Worm (Caenorhabditis elegans): Measurements from ENCODE around the gene W05H9.2.

W05H9.2 gene

DNA sequence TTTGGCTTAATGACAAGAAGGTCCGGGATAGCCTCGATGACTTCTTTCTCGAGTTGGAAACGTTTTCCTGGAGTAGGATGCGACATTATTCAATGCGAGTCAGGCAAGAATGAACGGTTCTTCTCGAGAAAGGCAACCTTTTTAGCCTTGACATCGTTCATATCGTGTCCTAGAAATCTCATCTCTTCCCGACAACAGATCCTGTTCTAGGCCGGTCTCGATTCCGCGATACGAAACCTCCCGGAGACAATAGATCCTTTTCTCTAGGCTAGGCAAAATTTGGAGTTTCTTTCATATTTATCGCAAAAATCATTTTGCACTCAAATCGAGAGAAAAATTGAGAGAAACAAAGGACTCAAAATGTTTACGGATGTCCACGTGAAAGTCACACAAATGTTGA is 27.9 kb upstream of the W05H9.2 start, which contains the start of gene rml-3:
Gene rml-3, minus strand, starts transcription at position 93 of the 400 bp plus-strand sequence.
- TF ChIP-seq sea-1 (GFP tag; conservative IDR thresholded peaks at IDR 0.05): no peak
- TF ChIP-seq B0310.2 (tag; optimal IDR thresholded peaks at IDR 0.05): no peak
- no peak for TF ChIP-seq hmg-4 (GFP tag; optimal IDR thresholded peaks at IDR 0.05)
- TF ChIP-seq ama-1 (optimal IDR thresholded peaks at IDR 0.05): no peak
- TF ChIP-seq pes-1 (GFP tag; IDR thresholded peaks at IDR 0.05): no peak
- no peak for TF ChIP-seq aly-1 (tag; optimal IDR thresholded peaks at IDR 0.05)
- TF ChIP-seq tbx-37 (GFP tag; conservative IDR thresholded peaks at IDR 0.05): no peak
- TF ChIP-seq tra-4 (tag; optimal IDR thresholded peaks at IDR 0.05): no peak
- no peak for TF ChIP-seq ets-7 (tag; optimal IDR thresholded peaks at IDR 0.05)
- TF ChIP-seq hmbx-1 (tag; optimal IDR thresholded peaks at IDR 0.05): no peak
- no peak for TF ChIP-seq F13C5.2 (tag; optimal IDR thresholded peaks at IDR 0.05)
- no peak for TF ChIP-seq hnd-1 (tag; optimal IDR thresholded peaks at IDR 0.05)
- no peak for TF ChIP-seq ceh-13 (GFP tag; optimal IDR thresholded peaks at IDR 0.05)
- TF ChIP-seq tbx-11 (GFP tag; IDR thresholded peaks at IDR 0.05): no peak
- TF ChIP-seq flt-1 (GFP tag; IDR thresholded peaks at IDR 0.05): no peak
- no peak for TF ChIP-seq ceh-36 (tag; optimal IDR thresholded peaks at IDR 0.05)
- TF ChIP-seq scrt-1 (GFP tag; IDR thresholded peaks at IDR 0.05): no peak

DNA sequence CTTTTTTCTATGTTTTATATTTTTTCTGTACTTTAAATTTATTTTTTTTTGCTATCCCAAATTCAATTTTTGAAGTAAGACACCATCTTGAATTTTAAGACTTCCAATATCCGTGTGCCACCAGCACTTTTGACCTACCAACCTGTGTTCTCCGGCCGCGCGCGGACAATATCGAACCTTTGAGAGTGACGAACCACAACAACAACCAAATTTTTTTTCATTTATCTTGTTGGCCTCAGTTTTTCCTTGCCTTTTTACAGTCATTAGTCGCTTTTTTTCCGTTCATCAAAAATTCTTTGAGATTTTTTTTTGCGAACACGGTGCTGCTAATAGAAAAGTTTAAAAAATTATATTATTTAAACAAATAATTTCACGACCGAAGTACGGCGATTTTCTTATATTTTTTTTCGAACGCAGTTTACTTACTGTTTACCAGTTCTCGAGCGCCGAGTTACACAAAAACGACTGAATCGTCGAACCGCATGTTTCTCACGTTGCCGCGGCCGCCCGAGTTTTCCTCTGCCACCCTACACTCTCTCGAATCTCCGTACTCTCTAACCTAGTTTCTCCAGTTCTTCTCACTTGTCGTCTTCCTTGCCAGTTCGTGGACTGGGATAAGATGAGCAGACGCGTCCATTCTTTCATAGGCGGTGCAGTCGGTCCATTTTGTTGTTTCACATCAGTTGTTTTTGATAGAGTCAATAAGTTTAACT is 26.8 kb upstream of the W05H9.2 start:
- TF ChIP-seq flt-1 (GFP tag; IDR thresholded peaks at IDR 0.05) (no peak), tbx-11 (GFP tag; IDR thresholded peaks at IDR 0.05) (no peak), ama-1 (optimal IDR thresholded peaks at IDR 0.05) (no peak), hmg-4 (GFP tag; optimal IDR thresholded peaks at IDR 0.05) (peak; percentile 20)

DNA sequence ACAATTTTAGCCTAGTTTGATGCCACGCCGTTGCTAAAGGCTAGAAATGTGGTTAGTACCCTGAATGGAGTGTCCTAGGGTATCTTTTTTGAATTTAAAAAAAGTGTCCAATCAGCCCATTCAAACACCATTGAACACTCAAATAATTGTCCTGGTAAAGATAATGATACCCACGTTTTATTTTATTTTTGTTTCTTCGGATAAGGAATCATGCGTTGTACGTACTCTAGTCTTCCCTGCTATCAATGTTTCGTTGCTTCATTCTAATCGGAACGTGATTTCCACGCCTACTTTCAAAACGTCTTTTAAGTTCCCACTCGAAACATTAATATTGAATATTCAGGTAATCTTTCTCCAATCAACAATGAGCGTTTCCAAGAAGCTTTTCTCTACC is 26.2 kb upstream of the W05H9.2 start, which contains the start of gene got-2.2:
Gene got-2.2, plus strand, starts transcription at position 344 of the 394 bp plus-strand sequence.
- TF ChIP-seq ceh-36 (tag; optimal IDR thresholded peaks at IDR 0.05): no peak
- TF ChIP-seq hmbx-1 (tag; optimal IDR thresholded peaks at IDR 0.05): no peak
- no peak for TF ChIP-seq tra-4 (tag; optimal IDR thresholded peaks at IDR 0.05)
- no peak for TF ChIP-seq sea-1 (GFP tag; conservative IDR thresholded peaks at IDR 0.05)
- no peak for TF ChIP-seq tbx-11 (GFP tag; IDR thresholded peaks at IDR 0.05)
- TF ChIP-seq ets-7 (tag; optimal IDR thresholded peaks at IDR 0.05): no peak
- no peak for TF ChIP-seq flt-1 (GFP tag; IDR thresholded peaks at IDR 0.05)
- TF ChIP-seq tbx-37 (GFP tag; conservative IDR thresholded peaks at IDR 0.05): no peak
- TF ChIP-seq scrt-1 (GFP tag; IDR thresholded peaks at IDR 0.05): no peak
- TF ChIP-seq ama-1 (optimal IDR thresholded peaks at IDR 0.05): no peak
- TF ChIP-seq B0310.2 (tag; optimal IDR thresholded peaks at IDR 0.05): no peak
- TF ChIP-seq pes-1 (GFP tag; IDR thresholded peaks at IDR 0.05): no peak
- TF ChIP-seq aly-1 (tag; optimal IDR thresholded peaks at IDR 0.05): no peak
- no peak for TF ChIP-seq hmg-4 (GFP tag; optimal IDR thresholded peaks at IDR 0.05)
- no peak for TF ChIP-seq ceh-13 (GFP tag; optimal IDR thresholded peaks at IDR 0.05)
- TF ChIP-seq hnd-1 (tag; optimal IDR thresholded peaks at IDR 0.05): no peak

DNA sequence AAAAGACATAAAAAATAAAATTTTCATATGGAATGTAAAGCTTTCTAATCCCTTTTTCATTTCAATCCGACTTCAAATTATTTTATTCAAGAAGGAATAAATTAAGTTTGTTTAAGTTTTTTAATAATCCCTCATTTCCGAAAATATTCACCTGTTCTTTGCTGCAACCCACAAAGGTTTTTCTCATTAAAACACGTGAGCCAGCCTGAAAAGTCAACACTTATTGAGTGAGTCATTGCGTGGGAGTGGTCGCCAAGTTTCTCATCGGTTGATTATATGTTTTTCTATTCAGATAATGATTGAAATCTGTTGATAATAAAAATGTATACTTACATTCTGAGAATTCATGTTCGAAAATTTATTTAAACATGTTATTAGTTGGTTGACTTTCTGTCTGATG is 21.3 kb upstream of the W05H9.2 start:
- TF ChIP-seq scrt-1 (GFP tag; IDR thresholded peaks at IDR 0.05) (no peak), pes-1 (GFP tag; IDR thresholded peaks at IDR 0.05) (no peak), ceh-36 (tag; optimal IDR thresholded peaks at IDR 0.05) (no peak), sea-1 (GFP tag; conservative IDR thresholded peaks at IDR 0.05) (no peak), tra-4 (tag; optimal IDR thresholded peaks at IDR 0.05) (no peak), tbx-37 (GFP tag; conservative IDR thresholded peaks at IDR 0.05) (no peak), ceh-13 (GFP tag; optimal IDR thresholded peaks at IDR 0.05) (no peak)

DNA sequence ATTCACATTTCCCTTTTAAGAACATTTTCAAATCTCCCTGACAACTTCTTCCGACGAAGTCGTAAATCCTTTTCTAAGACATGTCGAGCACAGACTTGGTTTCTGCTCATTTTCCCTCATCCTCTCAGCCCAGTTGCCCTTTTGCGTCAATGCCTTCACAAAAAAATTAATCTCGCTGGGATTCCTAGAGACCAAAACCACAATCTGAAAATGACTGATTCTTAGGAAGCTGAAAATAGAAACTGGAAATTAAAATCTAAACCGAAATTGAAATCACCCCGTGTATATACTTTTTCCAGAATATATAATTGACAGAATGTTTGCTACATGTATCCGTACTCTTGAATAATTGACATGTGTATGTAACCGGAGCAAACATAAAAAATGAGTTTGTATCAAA is 19.8 kb upstream of the W05H9.2 start:
- TF ChIP-seq tra-4 (tag; optimal IDR thresholded peaks at IDR 0.05) (no peak), ceh-13 (GFP tag; optimal IDR thresholded peaks at IDR 0.05) (no peak), flt-1 (GFP tag; IDR thresholded peaks at IDR 0.05) (no peak), tbx-37 (GFP tag; conservative IDR thresholded peaks at IDR 0.05) (no peak), B0310.2 (tag; optimal IDR thresholded peaks at IDR 0.05) (no peak), hnd-1 (tag; optimal IDR thresholded peaks at IDR 0.05) (no peak), scrt-1 (GFP tag; IDR thresholded peaks at IDR 0.05) (no peak)

DNA sequence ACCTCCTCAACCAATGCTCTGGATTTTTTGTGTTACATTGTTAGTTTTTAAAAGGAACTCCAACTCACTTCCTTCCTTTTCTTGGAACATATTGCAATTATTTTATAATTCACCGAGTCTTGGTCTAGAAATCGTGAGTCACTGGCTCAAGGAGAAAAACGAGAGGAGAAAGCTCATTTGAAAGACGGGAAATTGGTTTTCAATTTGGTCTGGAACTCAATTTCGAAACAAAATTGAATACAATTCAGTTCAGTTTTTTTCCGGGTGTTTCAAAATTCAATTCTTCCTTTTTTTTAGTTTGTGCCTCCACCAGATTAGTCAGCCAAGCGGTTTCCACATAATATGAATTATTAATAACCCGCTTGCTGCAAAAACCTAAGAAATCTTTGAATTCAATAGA is 19.0 kb upstream of the W05H9.2 start:
- no peak for TF ChIP-seq tbx-11 (GFP tag; IDR thresholded peaks at IDR 0.05)
- TF ChIP-seq hmg-4 (GFP tag; optimal IDR thresholded peaks at IDR 0.05): no peak
- no peak for TF ChIP-seq pes-1 (GFP tag; IDR thresholded peaks at IDR 0.05)
- TF ChIP-seq tra-4 (tag; optimal IDR thresholded peaks at IDR 0.05): no peak
- TF ChIP-seq hmbx-1 (tag; optimal IDR thresholded peaks at IDR 0.05): no peak

DNA sequence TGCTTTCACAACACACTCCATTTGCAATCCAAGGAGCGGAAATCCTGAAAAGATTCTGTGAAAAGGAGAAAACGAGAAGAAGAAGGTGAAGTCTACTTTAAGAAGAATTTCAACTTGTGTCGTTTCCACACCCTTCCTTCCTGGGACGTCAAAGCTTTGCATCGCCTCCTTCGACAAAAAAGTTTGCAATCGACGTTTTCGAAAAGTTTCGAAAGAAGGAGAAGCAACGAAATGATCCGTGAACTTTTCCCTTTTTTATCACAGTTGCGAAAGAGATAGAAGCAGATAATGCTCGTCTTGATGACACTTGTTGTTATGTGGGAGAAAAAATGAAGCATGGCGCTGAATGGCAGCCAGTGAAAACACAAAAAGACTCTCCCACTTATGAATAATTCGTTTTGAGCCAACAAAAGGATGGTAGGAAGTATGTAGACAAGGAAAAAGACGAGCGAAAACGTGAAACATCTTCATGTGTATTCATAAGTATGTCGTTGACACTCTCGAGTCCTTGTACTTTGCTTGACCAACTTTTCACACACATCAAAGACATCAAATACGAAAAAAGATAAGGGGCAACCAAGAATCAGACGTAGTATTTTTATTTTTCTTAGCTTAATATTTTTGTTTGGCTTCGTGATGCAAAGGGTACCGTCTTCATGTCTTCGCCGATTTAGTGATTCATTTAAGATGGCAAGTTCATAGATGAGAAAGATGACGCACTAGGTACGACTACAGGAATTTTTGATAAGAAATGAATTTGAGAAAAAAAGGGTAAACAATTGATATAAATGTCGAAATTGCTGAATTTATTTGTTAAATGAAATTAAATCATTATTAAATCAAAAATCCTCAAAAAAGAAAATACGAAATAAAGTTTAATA is 17.8 kb upstream of the W05H9.2 start:
- TF ChIP-seq pes-1 (GFP tag; IDR thresholded peaks at IDR 0.05) (no peak), B0310.2 (tag; optimal IDR thresholded peaks at IDR 0.05) (no peak), ceh-36 (tag; optimal IDR thresholded peaks at IDR 0.05) (no peak), scrt-1 (GFP tag; IDR thresholded peaks at IDR 0.05) (no peak), sea-1 (GFP tag; conservative IDR thresholded peaks at IDR 0.05) (no peak), tbx-11 (GFP tag; IDR thresholded peaks at IDR 0.05) (no peak), ets-7 (tag; optimal IDR thresholded peaks at IDR 0.05) (no peak), tra-4 (tag; optimal IDR thresholded peaks at IDR 0.05) (no peak), aly-1 (tag; optimal IDR thresholded peaks at IDR 0.05) (no peak), ama-1 (optimal IDR thresholded peaks at IDR 0.05) (no peak), flt-1 (GFP tag; IDR thresholded peaks at IDR 0.05) (no peak), tbx-37 (GFP tag; conservative IDR thresholded peaks at IDR 0.05) (no peak), hnd-1 (tag; optimal IDR thresholded peaks at IDR 0.05) (no peak), hmg-4 (GFP tag; optimal IDR thresholded peaks at IDR 0.05) (no peak), F13C5.2 (tag; optimal IDR thresholded peaks at IDR 0.05) (no peak), ceh-13 (GFP tag; optimal IDR thresholded peaks at IDR 0.05) (no peak), hmbx-1 (tag; optimal IDR thresholded peaks at IDR 0.05) (no peak)

Measured in whole organism, early embryonic.